Fruit fly (Drosophila melanogaster) Kc167 (cell line): Measurements from ENCODE around the gene CG43292.
"Not testable (repeated sequence)": the region's sequence is repeated elsewhere in the genome, so short reads cannot be mapped to it uniquely, and the experiment has no call there.

Source experiments
- h ChIP-seq: fragments of >200 bp; optimal IDR thresholded peaks from 3 replicates; lab custom pipeline; 2018; ENCODE audit warnings: missing external identifiers
- insv ChIP-seq: fragments of >200 bp; optimal IDR thresholded peaks from 3 replicates; lab custom pipeline; 2018; ENCODE audit warnings: missing external identifiers
- psq ChIP-seq: fragments of >200 bp; optimal IDR thresholded peaks from 2 replicates; lab custom pipeline; 2017; ENCODE audit warnings: missing external identifiers
- ttk ChIP-seq: sonication (Bioruptor generic); optimal IDR thresholded peaks from 2 replicates; lab custom pipeline; 2017; ENCODE audit warnings: missing external identifiers

DNA sequence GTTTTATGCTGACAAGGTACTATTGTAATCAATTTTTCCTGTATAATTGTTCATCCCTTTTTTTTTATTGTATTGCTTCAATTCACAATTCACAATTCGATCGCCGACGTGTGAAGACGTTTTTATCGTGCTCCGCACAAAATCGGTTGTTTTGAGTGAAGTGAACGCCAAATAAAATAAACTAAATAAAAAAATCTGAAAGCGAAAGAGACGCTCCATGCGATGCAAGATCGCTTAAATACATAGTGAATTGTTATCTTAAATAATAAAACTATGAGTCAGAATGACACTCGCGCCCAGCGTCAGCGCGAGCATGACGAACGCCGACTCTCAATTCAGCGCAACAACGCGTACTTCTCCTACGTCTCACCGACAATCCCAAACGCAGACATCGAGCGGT lies 23.4 kb downstream of the CG43292 start, which contains the start of gene CG8539:
- TF ChIP-seq h, psq, insv, ttk (lab: Kevin White, UChicago): not testable (repeated sequence)
